Worm (Caenorhabditis elegans) whole organism, midembryonic: Measurements from ENCODE around the gene Y39H10A.1.
A peak's percentile ranks its signal among the peaks of the same experiment; 100 is the strongest.

Experiments used
- T22C8.4 ChIP-seq: fragments of 200-800 bp; sonication (Bioruptor generic); IDR thresholded peaks from 2 replicates; pipeline ENCODE4 v1.3.6; 2022; ENCODE audit warnings: missing genetic modification characterization, missing compliant biosample characterization
- cog-1 ChIP-seq: sonication (generic microtip); optimal IDR thresholded peaks from 2 replicates; lab custom pipeline; 2016; ENCODE audit warnings: missing genetic modification characterization, missing compliant biosample characterization
- flt-1 ChIP-seq: fragments of 200-800 bp; sonication (Bioruptor generic); IDR thresholded peaks from 2 replicates; pipeline ENCODE4 v1.3.6; 2022; ENCODE audit warnings: missing genetic modification characterization, missing compliant biosample characterization
- klf-2 ChIP-seq: fragments of 200-800 bp; sonication (Bioruptor generic); conservative IDR thresholded peaks from 2 replicates; pipeline ENCODE4 v1.3.6; 2022; ENCODE audit warnings: missing genetic modification reagents, missing genetic modification characterization, missing compliant biosample characterization
- med-1 ChIP-seq: sonication (generic microtip); optimal IDR thresholded peaks from 2 replicates; lab custom pipeline; 2017; ENCODE audit warnings: missing genetic modification characterization, mild to moderate bottlenecking, missing compliant biosample characterization, antibody characterized with exemption, missing genetic modification reagents; ENCODE audit not compliant: insufficient read depth
- ref-1 ChIP-seq: fragments of 200-800 bp; sonication (Bioruptor generic); conservative IDR thresholded peaks from 2 replicates; pipeline ENCODE4 v1.3.6; 2022; ENCODE audit warnings: missing genetic modification reagents, missing genetic modification characterization, missing compliant biosample characterization
- tab-1 ChIP-seq: fragments of 200-800 bp; sonication (Bioruptor generic); IDR thresholded peaks from 2 replicates; pipeline ENCODE4 v1.3.6; 2022; ENCODE audit warnings: missing genetic modification characterization, missing compliant biosample characterization
- ztf-23 ChIP-seq: fragments of 200-800 bp; sonication (Bioruptor generic); IDR thresholded peaks from 2 replicates; pipeline ENCODE4 v1.3.6; 2022; ENCODE audit warnings: missing genetic modification reagents, missing genetic modification characterization, missing compliant biosample characterization
- ztf-29 ChIP-seq: fragments of 200-800 bp; sonication (Bioruptor generic); IDR thresholded peaks from 2 replicates; pipeline ENCODE4 v1.3.6; 2022; ENCODE audit warnings: missing genetic modification reagents, missing genetic modification characterization, missing compliant biosample characterization

The Y39H10A.1 gene

ce11 chrV:3766904-3767303 lies at the start of gene Y39H10A.1:
Gene Y39H10A.1, plus strand, starts transcription at chrV:3767204.
- TF ChIP-seq cog-1 (tag; lab: Kevin White, UChicago) (no peak), klf-2 (GFP tag; lab: Robert Waterston, UW) (no peak), T22C8.4 (GFP tag; lab: Robert Waterston, UW) (no peak), ztf-29 (GFP tag; lab: Robert Waterston, UW) (no peak), ztf-23 (GFP tag; lab: Robert Waterston, UW) (no peak), flt-1 (GFP tag; lab: Robert Waterston, UW) (no peak), tab-1 (GFP tag; lab: Robert Waterston, UW) (no peak), med-1 (no peak), ref-1 (GFP tag; lab: Robert Waterston, UW) (no peak)

- TF ChIP-seq flt-1 (GFP tag; lab: Robert Waterston, UW) (no peak), ztf-29 (GFP tag; lab: Robert Waterston, UW) (no peak), cog-1 (tag; lab: Kevin White, UChicago) (no peak), med-1 (no peak), ztf-23 (GFP tag; lab: Robert Waterston, UW) (no peak), ref-1 (GFP tag; lab: Robert Waterston, UW) (no peak), T22C8.4 (GFP tag; lab: Robert Waterston, UW) (no peak), tab-1 (GFP tag; lab: Robert Waterston, UW) (no peak), klf-2 (GFP tag; lab: Robert Waterston, UW) (no peak)
Observed at ce11 chrV:3717751-3718150, 49.3 kb upstream of the Y39H10A.1 start.

- TF ChIP-seq cog-1 (tag; lab: Kevin White, UChicago), result no peak
- TF ChIP-seq flt-1 (GFP tag; lab: Robert Waterston, UW), result no peak
- no peak for TF ChIP-seq ztf-29 (GFP tag; lab: Robert Waterston, UW)
- TF ChIP-seq tab-1 (GFP tag; lab: Robert Waterston, UW), result no peak
- TF ChIP-seq ztf-23 (GFP tag; lab: Robert Waterston, UW), result no peak
- no peak for TF ChIP-seq klf-2 (GFP tag; lab: Robert Waterston, UW)
- TF ChIP-seq ref-1 (GFP tag; lab: Robert Waterston, UW), result no peak
- TF ChIP-seq T22C8.4 (GFP tag; lab: Robert Waterston, UW), result no peak
- TF ChIP-seq med-1, result no peak
Observed at ce11 chrV:3718507-3718906, 48.5 kb upstream of the Y39H10A.1 start.

- no peak for TF ChIP-seq ref-1 (GFP tag; lab: Robert Waterston, UW)
Observed at ce11 chrV:3724772-3725171, 42.2 kb upstream of the Y39H10A.1 start, which contains the start of gene str-30. Gene str-30, plus strand, starts transcription at chrV:3725072.

ce11 chrV:3738409-3738808 lies 28.6 kb upstream of the Y39H10A.1 start:
- TF ChIP-seq T22C8.4 (GFP tag; lab: Robert Waterston, UW) (no peak), tab-1 (GFP tag; lab: Robert Waterston, UW) (no peak), ztf-23 (GFP tag; lab: Robert Waterston, UW) (no peak), ref-1 (GFP tag; lab: Robert Waterston, UW) (no peak), med-1 (no peak), flt-1 (GFP tag; lab: Robert Waterston, UW) (no peak), cog-1 (tag; lab: Kevin White, UChicago) (no peak), klf-2 (GFP tag; lab: Robert Waterston, UW) (no peak), ztf-29 (GFP tag; lab: Robert Waterston, UW) (no peak)

- no peak for TF ChIP-seq ztf-29 (GFP tag; lab: Robert Waterston, UW)
- TF ChIP-seq ref-1 (GFP tag; lab: Robert Waterston, UW), result no peak
Observed at ce11 chrV:3739302-3739701, 27.7 kb upstream of the Y39H10A.1 start, which contains the start of gene hpo-36. Gene hpo-36, minus strand, starts transcription at chrV:3739402.

ce11 chrV:3743172-3743626 lies 23.8 kb upstream of the Y39H10A.1 start, which contains the start of gene mtm-9:
Gene mtm-9, plus strand, starts transcription at chrV:3743576.
- no peak for TF ChIP-seq klf-2 (GFP tag; lab: Robert Waterston, UW)
- no peak for TF ChIP-seq cog-1 (tag; lab: Kevin White, UChicago)
- no peak for TF ChIP-seq ztf-29 (GFP tag; lab: Robert Waterston, UW)
- no peak for TF ChIP-seq flt-1 (GFP tag; lab: Robert Waterston, UW)
- no peak for TF ChIP-seq ref-1 (GFP tag; lab: Robert Waterston, UW)
- TF ChIP-seq med-1, result no peak
- no peak for TF ChIP-seq T22C8.4 (GFP tag; lab: Robert Waterston, UW)

ce11 chrV:3750328-3750727 lies 16.7 kb upstream of the Y39H10A.1 start:
- TF ChIP-seq ref-1 (GFP tag; lab: Robert Waterston, UW) (no peak), klf-2 (GFP tag; lab: Robert Waterston, UW) (no peak), cog-1 (tag; lab: Kevin White, UChicago) (no peak), tab-1 (GFP tag; lab: Robert Waterston, UW) (no peak), ztf-29 (GFP tag; lab: Robert Waterston, UW) (no peak), T22C8.4 (GFP tag; lab: Robert Waterston, UW) (no peak), med-1 (no peak), flt-1 (GFP tag; lab: Robert Waterston, UW) (no peak), ztf-23 (GFP tag; lab: Robert Waterston, UW) (no peak)

ce11 chrV:3756887-3757286 lies 10.1 kb upstream of the Y39H10A.1 start, which contains the start of gene gid-7:
Gene gid-7, minus strand, starts transcription at chrV:3757074.
- TF ChIP-seq ztf-23 (GFP tag; lab: Robert Waterston, UW) (no peak), ref-1 (GFP tag; lab: Robert Waterston, UW) (no peak), ztf-29 (GFP tag; lab: Robert Waterston, UW) (no peak), T22C8.4 (GFP tag; lab: Robert Waterston, UW) (no peak), cog-1 (tag; lab: Kevin White, UChicago) (no peak)

ce11 chrV:3759419-3759915 lies 7.5 kb upstream of the Y39H10A.1 start, which contains the start of gene chk-1:
Gene chk-1, minus strand, starts transcription at chrV:3759469.
- TF ChIP-seq med-1 (no peak), flt-1 (GFP tag; lab: Robert Waterston, UW) (no peak), cog-1 (tag; lab: Kevin White, UChicago) (peak; percentile 38)
